Worm (Caenorhabditis elegans): Measurements from ENCODE around the gene F46E10.18.

DNA sequence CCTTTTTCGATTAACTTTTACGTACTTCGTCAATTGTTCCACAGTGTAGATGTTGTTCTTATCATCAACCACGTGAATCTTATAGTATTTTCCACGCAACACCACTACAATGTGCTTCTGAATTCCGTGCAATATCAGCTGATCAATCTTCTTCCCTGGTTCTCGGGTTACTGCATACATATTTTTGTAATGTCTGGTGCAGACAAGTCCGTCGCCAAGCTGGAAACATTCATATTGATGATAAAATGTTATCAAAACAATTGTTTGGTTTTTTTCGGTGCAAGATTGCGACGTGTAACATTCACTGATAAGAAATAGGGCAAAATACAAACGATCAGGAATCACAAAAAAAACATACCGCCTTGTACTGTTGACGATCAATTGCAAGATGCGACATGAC is 28.3 kb upstream of the F46E10.18 start:
- TF ChIP-seq flt-1 (GFP tag; IDR thresholded peaks at IDR 0.05) (no peak), med-1 (GFP tag; optimal IDR thresholded peaks at IDR 0.05; ENCODE audit: insufficient read depth) (no peak)

Measured in whole organism, midembryonic.